Worm (Caenorhabditis elegans) whole organism, L4 larva: ENCODE results near the gene F54F11.1.

ENCODE experiments used
- F49E8.2 ChIP-seq: sonication (generic microtip); optimal IDR thresholded peaks from 2 replicates; lab custom pipeline; 2016; ENCODE audit warnings: missing compliant biosample characterization, mild to moderate bottlenecking, missing genetic modification characterization, borderline replicate concordance
- jun-1 ChIP-seq: fragments of 150-350 bp; optimal IDR thresholded peaks from 2 replicates; lab custom pipeline; 2014; ENCODE audit warnings: missing biosample characterization, missing genetic modification reagents, missing genetic modification characterization
- lin-15B ChIP-seq: fragments of 150-350 bp; sonication (generic microtip); optimal IDR thresholded peaks from 3 replicates; lab custom pipeline; 2014; ENCODE audit warnings: missing biosample characterization, missing genetic modification characterization
- nhr-76 ChIP-seq: fragments of 150-350 bp; optimal IDR thresholded peaks from 2 replicates; lab custom pipeline; 2014; ENCODE audit warnings: missing biosample characterization, missing genetic modification characterization
- snpc-4 ChIP-seq: fragments of 150-350 bp; optimal IDR thresholded peaks from 2 replicates; lab custom pipeline; 2014; ENCODE audit warnings: missing biosample characterization, missing genetic modification characterization
- unc-130 ChIP-seq: sonication (generic microtip); optimal IDR thresholded peaks from 2 replicates; lab custom pipeline; 2016; ENCODE audit warnings: missing genetic modification reagents, missing genetic modification characterization, missing compliant biosample characterization

- TF ChIP-seq nhr-76 (no peak), F49E8.2 (no peak), jun-1 (tag; lab: Kevin White, UChicago) (no peak), unc-130 (GFP tag; lab: Kevin White, UChicago) (no peak), snpc-4 (no peak), lin-15B (tag; lab: Kevin White, UChicago) (no peak)
Observed at ce11 chrII:13517600-13517999, 13.8 kb downstream of the F54F11.1 start, which contains the start of gene sre-45.
